Worm (Caenorhabditis elegans): Measurements from ENCODE around the gene sdz-13.

DNA sequence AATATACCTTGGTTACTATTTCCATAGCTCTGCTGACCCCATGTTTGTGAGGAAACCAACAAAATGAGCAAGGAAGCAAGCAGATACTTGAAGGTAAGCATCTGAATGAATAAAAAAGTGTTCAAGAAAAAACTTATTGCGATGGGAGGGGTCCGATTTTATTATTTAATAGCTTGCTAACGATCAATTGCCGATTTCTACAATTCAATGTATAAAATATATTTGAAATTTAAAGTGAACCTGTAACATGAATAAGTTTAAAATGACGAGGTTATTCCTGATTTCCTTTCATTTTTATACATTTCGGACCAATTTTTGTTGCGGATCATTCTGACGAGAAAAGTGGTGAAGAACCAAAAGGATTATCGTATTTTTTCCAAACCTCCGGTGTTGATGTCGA, 17.1 kb upstream of the sdz-13 start, which contains the start of gene srlf-13:
- TF ChIP-seq elt-2 (tag; optimal IDR thresholded peaks at IDR 0.05) (no peak), unc-98 (GFP tag; IDR thresholded peaks at IDR 0.05) (no peak)

All from whole organism, L1 larva.